Fruit fly (Drosophila melanogaster): ENCODE results near the gene Polr1D.
A peak's percentile ranks its signal among the peaks of the same experiment; 100 is the strongest.

DNA sequence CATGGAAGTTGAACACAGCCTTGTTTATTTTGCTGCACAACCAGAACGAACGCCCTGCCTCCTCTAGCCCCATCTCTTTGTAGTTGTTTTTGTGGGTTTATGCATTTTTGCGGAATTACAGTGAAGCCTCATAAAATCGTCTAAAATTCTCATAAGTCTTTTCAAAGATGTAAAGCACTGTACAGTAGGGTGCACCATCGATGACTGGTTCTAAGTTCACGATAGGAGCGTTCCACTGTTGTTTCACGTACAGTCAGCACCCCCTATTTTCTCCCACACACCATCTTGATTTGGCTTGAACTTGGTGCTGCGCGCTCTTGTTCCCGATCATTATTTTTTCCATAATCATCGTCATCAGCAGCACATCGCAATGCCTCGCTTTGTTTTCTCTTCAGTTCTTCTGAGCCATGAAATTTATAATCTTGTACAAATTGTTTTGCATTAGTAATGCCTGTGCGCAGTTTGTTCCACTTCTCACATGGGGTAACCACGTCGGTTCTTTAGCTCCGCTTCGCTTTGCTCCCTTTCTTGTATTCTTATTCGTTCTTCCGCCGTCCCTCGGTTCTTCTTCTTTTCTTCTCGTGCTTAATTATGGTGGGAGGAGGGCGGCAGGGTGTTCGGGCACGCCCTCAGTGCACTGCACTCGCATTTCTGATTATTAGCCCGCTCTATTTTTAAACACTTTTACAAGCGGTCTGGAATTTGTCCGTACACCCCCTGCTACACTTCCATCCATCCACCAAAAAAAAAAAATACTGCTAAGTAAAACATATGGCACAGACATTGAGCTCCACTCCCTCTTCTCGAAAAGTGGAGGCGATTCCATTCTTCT, 28.3 kb upstream of the Polr1D start:
- TF ChIP-seq CG32121 (GFP tag; IDR thresholded peaks at IDR 0.05) (peak; percentile 23; the same call in 1 of the 2 replicates), CG4496 (GFP tag; IDR thresholded peaks at IDR 0.05) (peak; percentile 53), CG10348 (GFP tag; IDR thresholded peaks at IDR 0.05) (no peak), CG17806 (tag; optimal IDR thresholded peaks at IDR 0.05) (no peak), CG8301 (tag; optimal IDR thresholded peaks at IDR 0.05) (peak; percentile 2), Pif1B (GFP tag; optimal IDR thresholded peaks at IDR 0.05) (no peak), EcR (GFP tag; optimal IDR thresholded peaks at IDR 0.05) (peak; percentile 82), CG8159 (tag; optimal IDR thresholded peaks at IDR 0.05) (peak; percentile 28), CG9948 (tag; optimal IDR thresholded peaks at IDR 0.05) (peak; percentile 19), Pif1A (GFP tag; optimal IDR thresholded peaks at IDR 0.05) (no peak)
